Worm (Caenorhabditis elegans) whole organism, early embryonic: ENCODE measurements around the gene mes-2.

Source experiments
- F13C5.2 ChIP-seq: sonication (generic microtip); optimal IDR thresholded peaks from 2 replicates; lab custom pipeline; 2017; ENCODE audit warnings: mild to moderate bottlenecking, missing genetic modification characterization, inconsistent platforms, missing compliant biosample characterization
- ama-1 ChIP-seq: fragments of 150-350 bp; optimal IDR thresholded peaks from 2 replicates; lab custom pipeline; 2014
- ceh-36 ChIP-seq: sonication (generic microtip); optimal IDR thresholded peaks from 2 replicates; lab custom pipeline; 2016; ENCODE audit warnings: missing genetic modification characterization, inconsistent platforms, missing compliant biosample characterization
- ets-7 ChIP-seq: sonication (generic microtip); optimal IDR thresholded peaks from 2 replicates; lab custom pipeline; 2016; ENCODE audit warnings: missing genotype, missing genetic modification characterization, missing compliant biosample characterization
- flt-1 ChIP-seq: fragments of 200-800 bp; sonication (Bioruptor generic); IDR thresholded peaks from 2 replicates; pipeline ENCODE4 v1.3.6; 2022; ENCODE audit warnings: missing genetic modification characterization, missing compliant biosample characterization
- hmg-4 ChIP-seq: fragments of 200-800 bp; sonication (Bioruptor generic); optimal IDR thresholded peaks from 2 replicates; lab custom pipeline; 2018; ENCODE audit warnings: mild to moderate bottlenecking, missing genetic modification characterization, missing compliant biosample characterization
- pes-1 ChIP-seq: fragments of 200-800 bp; sonication (Bioruptor generic); IDR thresholded peaks from 2 replicates; pipeline ENCODE4 v1.3.6; 2022; ENCODE audit warnings: missing genetic modification reagents, missing genetic modification characterization, missing compliant biosample characterization

ce11 chrII:14388213-14388612 lies 4.4 kb downstream of the mes-2 start, which contains the start of gene F26H11.8:
- no peak for TF ChIP-seq F13C5.2
- TF ChIP-seq pes-1 (GFP tag; lab: Robert Waterston, UW): no peak
- no peak for TF ChIP-seq hmg-4 (GFP tag; lab: Kevin White, UChicago)
- TF ChIP-seq ama-1: no peak
- TF ChIP-seq flt-1 (GFP tag; lab: Robert Waterston, UW): no peak
- TF ChIP-seq ceh-36: no peak
- TF ChIP-seq ets-7 (tag; lab: Kevin White, UChicago): no peak
